Worm (Caenorhabditis elegans) whole organism, early embryonic: ENCODE data around the gene gldc-1.

Experiments
- ets-7 ChIP-seq: sonication (generic microtip); optimal IDR thresholded peaks from 2 replicates; lab custom pipeline; 2016; ENCODE audit warnings: missing genotype, missing genetic modification characterization, missing compliant biosample characterization
- flt-1 ChIP-seq: fragments of 200-800 bp; sonication (Bioruptor generic); IDR thresholded peaks from 2 replicates; pipeline ENCODE4 v1.3.6; 2022; ENCODE audit warnings: missing genetic modification characterization, missing compliant biosample characterization
- hmbx-1 ChIP-seq: sonication (generic microtip); optimal IDR thresholded peaks from 2 replicates; lab custom pipeline; 2016; ENCODE audit warnings: mild to moderate bottlenecking, missing genetic modification characterization, missing compliant biosample characterization
- hmg-4 ChIP-seq: fragments of 200-800 bp; sonication (Bioruptor generic); optimal IDR thresholded peaks from 2 replicates; lab custom pipeline; 2018; ENCODE audit warnings: mild to moderate bottlenecking, missing genetic modification characterization, missing compliant biosample characterization

- TF ChIP-seq flt-1 (GFP tag; lab: Robert Waterston, UW) (no peak), hmg-4 (GFP tag; lab: Kevin White, UChicago) (no peak), hmbx-1 (tag; lab: Kevin White, UChicago) (no peak), ets-7 (tag; lab: Kevin White, UChicago) (no peak)
Observed at ce11 chrII:6020353-6020752, 29.9 kb upstream of the gldc-1 start, which contains the start of gene ZK84.1.
